Worm (Caenorhabditis elegans) whole organism, young adult: ENCODE measurements around the gene C06E8.5.

Source experiments
- B0019.2 ChIP-seq: fragments of 200-800 bp; sonication (Bioruptor generic); conservative IDR thresholded peaks from 2 replicates; pipeline ENCODE4 v1.3.6; 2022; ENCODE audit warnings: missing genetic modification reagents, missing genetic modification characterization, missing compliant biosample characterization
- B0035.1 ChIP-seq: sonication (generic microtip); optimal IDR thresholded peaks from 2 replicates; lab custom pipeline; 2016; ENCODE audit warnings: missing genetic modification characterization, mild to moderate bottlenecking, missing compliant biosample characterization, missing genotype, missing genetic modification reagents
- B0336.3 ChIP-seq: fragments of 200-800 bp; sonication (Bioruptor generic); IDR thresholded peaks from 2 replicates; pipeline ENCODE4 v1.3.6; 2022; ENCODE audit warnings: missing genetic modification characterization, missing compliant biosample characterization
- C06A6.2 ChIP-seq: fragments of 200-800 bp; sonication (Bioruptor generic); conservative IDR thresholded peaks from 2 replicates; pipeline ENCODE4 v1.3.6; 2022; ENCODE audit warnings: missing genetic modification characterization, missing compliant biosample characterization
- F10E7.11 ChIP-seq: sonication (generic microtip); optimal IDR thresholded peaks from 2 replicates; lab custom pipeline; 2017; ENCODE audit warnings: mild to moderate bottlenecking, missing genetic modification characterization, moderate library complexity, missing compliant biosample characterization
- F22D6.2 ChIP-seq: sonication (generic microtip); optimal IDR thresholded peaks from 2 replicates; lab custom pipeline; 2016; ENCODE audit warnings: mild to moderate bottlenecking, missing genetic modification characterization, missing compliant biosample characterization
- F39B2.1 ChIP-seq: fragments of 200-800 bp; sonication (Bioruptor generic); IDR thresholded peaks from 2 replicates; pipeline ENCODE4 v1.3.6; 2022; ENCODE audit warnings: missing genetic modification reagents, missing genetic modification characterization, missing compliant biosample characterization
- F49E8.2 ChIP-seq: sonication (generic microtip); optimal IDR thresholded peaks from 3 replicates; lab custom pipeline; 2017; ENCODE audit warnings: missing genetic modification characterization, mild to moderate bottlenecking, missing compliant biosample characterization, antibody characterized with exemption, moderate library complexity; ENCODE audit not compliant: insufficient read depth
- F52B5.7 ChIP-seq: sonication (generic microtip); optimal IDR thresholded peaks from 2 replicates; lab custom pipeline; 2016; ENCODE audit warnings: mild to moderate bottlenecking, missing genetic modification characterization, missing compliant biosample characterization
- F57A8.1 ChIP-seq: fragments of 200-800 bp; sonication (Bioruptor generic); optimal IDR thresholded peaks from 2 replicates; lab custom pipeline; 2018; ENCODE audit warnings: mild to moderate bottlenecking, missing genetic modification characterization, moderate library complexity, missing compliant biosample characterization
- Y67H2A.10 ChIP-seq: fragments of 200-800 bp; sonication (Bioruptor generic); conservative IDR thresholded peaks from 2 replicates; pipeline ENCODE4 v1.3.6; 2022; ENCODE audit warnings: missing genetic modification reagents, missing genetic modification characterization, missing compliant biosample characterization
- ZK185.1 ChIP-seq: sonication (generic microtip); optimal IDR thresholded peaks from 2 replicates; lab custom pipeline; 2016; ENCODE audit warnings: mild to moderate bottlenecking, missing genetic modification characterization, missing compliant biosample characterization; ENCODE audit not compliant: poor library complexity, severe bottlenecking
- akir-1 ChIP-seq: fragments of 200-800 bp; sonication (Bioruptor generic); optimal IDR thresholded peaks from 2 replicates; lab custom pipeline; 2018; ENCODE audit warnings: mild to moderate bottlenecking, missing genetic modification characterization, moderate library complexity, missing compliant biosample characterization
- ama-1 ChIP-seq, 3 experiments: fragments of 150-350 bp in 1 of 3; sonication (generic microtip) in 2 of 3; optimal IDR thresholded peaks; 2 replicates each; lab custom pipeline; 2014 to 2018; ENCODE audit warnings: missing biosample characterization in 2 of 3, missing genetic modification characterization in 2 of 3, missing genetic modification reagents in 2 of 3
- atf-7 ChIP-seq: sonication (generic microtip); optimal IDR thresholded peaks from 2 replicates; lab custom pipeline; 2017; ENCODE audit warnings: mild to moderate bottlenecking, missing genetic modification characterization, missing compliant biosample characterization
- athp-1 ChIP-seq: sonication (generic microtip); optimal IDR thresholded peaks from 2 replicates; lab custom pipeline; 2017; ENCODE audit warnings: mild to moderate bottlenecking, missing genetic modification characterization, missing compliant biosample characterization
- attf-3 ChIP-seq: fragments of 200-800 bp; sonication (Bioruptor generic); conservative IDR thresholded peaks from 2 replicates; pipeline ENCODE4 v1.3.6; 2022; ENCODE audit warnings: missing genetic modification reagents, missing genetic modification characterization, missing compliant biosample characterization
- attf-6 ChIP-seq: fragments of 200-800 bp; sonication (Bioruptor generic); IDR thresholded peaks from 2 replicates; pipeline ENCODE4 v1.3.6; 2022; ENCODE audit warnings: missing genetic modification reagents, missing genetic modification characterization, missing compliant biosample characterization
- bed-2 ChIP-seq: fragments of 200-800 bp; sonication (Bioruptor generic); IDR thresholded peaks from 2 replicates; pipeline ENCODE4 v1.3.6; 2022; ENCODE audit warnings: missing genetic modification reagents, missing genetic modification characterization, missing compliant biosample characterization
- ccch-3 ChIP-seq: fragments of 200-800 bp; sonication (Bioruptor generic); optimal IDR thresholded peaks from 2 replicates; lab custom pipeline; 2018; ENCODE audit warnings: mild to moderate bottlenecking, missing genetic modification characterization, missing compliant biosample characterization
- ceh-100 ChIP-seq: fragments of 200-800 bp; sonication (Bioruptor generic); IDR thresholded peaks from 2 replicates; pipeline ENCODE4 v1.3.6; 2022; ENCODE audit warnings: missing genetic modification reagents, missing genetic modification characterization, missing compliant biosample characterization
- chd-7 ChIP-seq: sonication (generic microtip); optimal IDR thresholded peaks from 2 replicates; lab custom pipeline; 2016; ENCODE audit warnings: mild to moderate bottlenecking, missing genetic modification characterization, moderate library complexity, missing compliant biosample characterization
- die-1 ChIP-seq: sonication (generic microtip); optimal IDR thresholded peaks from 2 replicates; lab custom pipeline; 2016; ENCODE audit warnings: missing genotype, mild to moderate bottlenecking, missing genetic modification characterization, missing compliant biosample characterization
- dpl-1 ChIP-seq: fragments of 150-350 bp; optimal IDR thresholded peaks from 2 replicates; lab custom pipeline; 2014; ENCODE audit warnings: missing biosample characterization, missing genetic modification reagents, missing genetic modification characterization
- efl-1 ChIP-seq: fragments of 150-350 bp; optimal IDR thresholded peaks from 2 replicates; lab custom pipeline; 2014; ENCODE audit warnings: missing biosample characterization, missing genetic modification reagents, missing genetic modification characterization
- egl-18 ChIP-seq: fragments of 200-800 bp; sonication (Bioruptor generic); IDR thresholded peaks from 2 replicates; pipeline ENCODE4 v1.3.6; 2022; ENCODE audit warnings: missing genetic modification reagents, missing genetic modification characterization, missing compliant biosample characterization
- egl-44 ChIP-seq: fragments of 200-800 bp; sonication (Bioruptor generic); IDR thresholded peaks from 2 replicates; pipeline ENCODE4 v1.3.6; 2022; ENCODE audit warnings: missing genetic modification reagents, missing genetic modification characterization, missing compliant biosample characterization
- ets-4 ChIP-seq: fragments of 200-800 bp; sonication (Bioruptor generic); optimal IDR thresholded peaks from 2 replicates; lab custom pipeline; 2018; ENCODE audit warnings: mild to moderate bottlenecking, missing genetic modification characterization, missing compliant biosample characterization
- fkh-3 ChIP-seq: sonication (generic microtip); optimal IDR thresholded peaks from 2 replicates; lab custom pipeline; 2016; ENCODE audit warnings: mild to moderate bottlenecking, missing genetic modification characterization, missing compliant biosample characterization
- hmg-20 ChIP-seq: fragments of 200-800 bp; sonication (Bioruptor generic); IDR thresholded peaks from 2 replicates; pipeline ENCODE4 v1.3.6; 2022; ENCODE audit warnings: missing genetic modification reagents, missing genetic modification characterization, missing compliant biosample characterization
- hsf-1 ChIP-seq: fragments of 200-800 bp; sonication (Bioruptor generic); IDR thresholded peaks from 2 replicates; pipeline ENCODE4 v1.3.6; 2022; ENCODE audit warnings: missing genetic modification reagents, missing genetic modification characterization, missing compliant biosample characterization
- lag-1 ChIP-seq: fragments of 200-800 bp; sonication (Bioruptor generic); IDR thresholded peaks from 2 replicates; pipeline ENCODE4 v1.3.6; 2022; ENCODE audit warnings: missing genetic modification reagents, missing genetic modification characterization, missing compliant biosample characterization
- lin-54 ChIP-seq: fragments of 200-800 bp; sonication (Bioruptor generic); optimal IDR thresholded peaks from 2 replicates; lab custom pipeline; 2018; ENCODE audit warnings: mild to moderate bottlenecking, missing genetic modification characterization, missing compliant biosample characterization
- lir-1 ChIP-seq: fragments of 200-800 bp; sonication (Bioruptor generic); conservative IDR thresholded peaks from 2 replicates; pipeline ENCODE4 v1.3.6; 2022; ENCODE audit warnings: missing genetic modification reagents, missing genetic modification characterization, missing compliant biosample characterization
- madf-10 ChIP-seq: sonication (generic microtip); optimal IDR thresholded peaks from 2 replicates; lab custom pipeline; 2016; ENCODE audit warnings: mild to moderate bottlenecking, missing genetic modification characterization, missing compliant biosample characterization
- madf-3 ChIP-seq: fragments of 200-800 bp; sonication (Bioruptor generic); IDR thresholded peaks from 2 replicates; pipeline ENCODE4 v1.3.6; 2022; ENCODE audit warnings: missing genetic modification reagents, missing genetic modification characterization, missing compliant biosample characterization
- mcd-1 ChIP-seq: fragments of 200-800 bp; sonication (Bioruptor generic); IDR thresholded peaks from 2 replicates; pipeline ENCODE4 v1.3.6; 2022; ENCODE audit warnings: missing genetic modification reagents, missing genetic modification characterization, missing compliant biosample characterization
- mxl-1 ChIP-seq: sonication (generic microtip); optimal IDR thresholded peaks from 2 replicates; lab custom pipeline; 2016; ENCODE audit warnings: missing genetic modification characterization, missing compliant biosample characterization
- pha-4 ChIP-seq: fragments of 150-350 bp; sonication (generic microtip); optimal IDR thresholded peaks from 2 replicates; lab custom pipeline; 2014; ENCODE audit warnings: missing biosample characterization, missing genetic modification reagents, missing genetic modification characterization
- rcor-1 ChIP-seq: fragments of 200-800 bp; sonication (Bioruptor generic); IDR thresholded peaks from 2 replicates; pipeline ENCODE4 v1.3.6; 2022; ENCODE audit warnings: missing genetic modification reagents, missing genetic modification characterization, missing compliant biosample characterization
- sea-2 ChIP-seq: fragments of 200-800 bp; sonication (Bioruptor generic); IDR thresholded peaks from 2 replicates; pipeline ENCODE4 v1.3.6; 2022; ENCODE audit warnings: missing genetic modification characterization, missing compliant biosample characterization
- snpc-3.4 ChIP-seq: sonication (generic microtip); optimal IDR thresholded peaks from 2 replicates; lab custom pipeline; 2017; ENCODE audit warnings: missing genetic modification characterization, mild to moderate bottlenecking, missing compliant biosample characterization, antibody characterized with exemption, moderate library complexity, missing genotype, missing genetic modification reagents
- snpc-4 ChIP-seq, 5 experiments: fragments of 150-350 bp in 1 of 5; sonication (generic microtip) in 4 of 5; optimal IDR thresholded peaks; 2 replicates each; lab custom pipeline; 2014 to 2018; ENCODE audit warnings: missing genetic modification characterization in 5 of 5, missing biosample characterization in 3 of 5, antibody characterized with exemption in 2 of 5, mild to moderate bottlenecking in 2 of 5, missing compliant biosample characterization in 2 of 5, missing genotype in 2 of 5, moderate library complexity in 2 of 5, missing genetic modification reagents in 1 of 5
- sptf-2 ChIP-seq: fragments of 200-800 bp; sonication (Bioruptor generic); optimal IDR thresholded peaks from 2 replicates; lab custom pipeline; 2018; ENCODE audit warnings: mild to moderate bottlenecking, missing genetic modification characterization, missing compliant biosample characterization
- tbp1 ChIP-seq: fragments of 200-800 bp; sonication (Bioruptor generic); optimal IDR thresholded peaks from 2 replicates; lab custom pipeline; 2018; ENCODE audit warnings: mild to moderate bottlenecking, missing genetic modification characterization, missing compliant biosample characterization
- zim-3 ChIP-seq: sonication (generic microtip); optimal IDR thresholded peaks from 2 replicates; lab custom pipeline; 2017; ENCODE audit warnings: mild to moderate bottlenecking, missing genetic modification characterization, moderate library complexity, missing compliant biosample characterization
- ztf-28 ChIP-seq: fragments of 200-800 bp; sonication (Bioruptor generic); IDR thresholded peaks from 2 replicates; pipeline ENCODE4 v1.3.6; 2022; ENCODE audit warnings: missing genetic modification reagents, missing genetic modification characterization, missing compliant biosample characterization

Gene C06E8.5

ce11 chrIII:6971662-6972284 is 33.5 kb downstream of the C06E8.5 start, which contains the start of the genes eef-1A.1 and rfc-4 (continued):
- TF ChIP-seq attf-3 (GFP tag; lab: Robert Waterston, UW) (peak; percentile 91), athp-1 (tag; lab: Kevin White, UChicago) (peak; percentile 51), tbp1 (peak; percentile 75), bed-2 (GFP tag; lab: Robert Waterston, UW) (no peak), F52B5.7 (no peak), zim-3 (tag; lab: Kevin White, UChicago) (no peak), hmg-20 (GFP tag; lab: Robert Waterston, UW) (no peak), ets-4 (no peak), snpc-3.4 (tag; lab: Kevin White, UChicago) (peak; percentile 92), mcd-1 (GFP tag; lab: Robert Waterston, UW) (peak; percentile 91), F39B2.1 (GFP tag; lab: Robert Waterston, UW) (peak; percentile 49; the same call in 1 of the 2 replicates), lin-54 (GFP tag; lab: Kevin White, UChicago) (peak; percentile 98), ZK185.1 (tag; lab: Kevin White, UChicago) (peak; percentile 92), rcor-1 (peak; percentile 90), atf-7 (tag; lab: Kevin White, UChicago) (peak; percentile 57), egl-44 (0 out of 2 replicates have a peak, but pooled peaks have one; percentile 43), hsf-1 (GFP tag; lab: Robert Waterston, UW) (peak; percentile 68), ceh-100 (GFP tag; lab: Robert Waterston, UW) (peak; percentile 76), Y67H2A.10 (GFP tag; lab: Robert Waterston, UW) (peak; percentile 74; the same call in 1 of the 2 replicates), pha-4 (tag; lab: Kevin White, UChicago) (peak; percentile 93), mxl-1 (tag; lab: Kevin White, UChicago) (no peak), F22D6.2 (tag; lab: Kevin White, UChicago) (peak; percentile 55), B0336.3 (GFP tag; lab: Robert Waterston, UW) (peak; percentile 79), F49E8.2 (peak; percentile 89), madf-3 (GFP tag; lab: Robert Waterston, UW) (peak; percentile 94), akir-1 (no peak), ccch-3 (GFP tag; lab: Kevin White, UChicago) (no peak), lir-1 (GFP tag; lab: Robert Waterston, UW) (peak; percentile 81), sptf-2 (GFP tag; lab: Kevin White, UChicago) (no peak), fkh-3 (no peak), sea-2 (no peak), lag-1 (no peak), snpc-4 (GFP tag; optimal IDR thresholded peaks at IDR 0.05; lab: Kevin White, UChicago) (peak; percentile 9), snpc-4 (tag; optimal IDR thresholded peaks at IDR 0.05; lab: Kevin White, UChicago) (peak; percentile 73 to 87 (median 80)), chd-7 (tag; lab: Kevin White, UChicago) (peak; percentile 75), madf-10 (tag; lab: Kevin White, UChicago) (peak; percentile 68), ztf-28 (GFP tag; lab: Robert Waterston, UW) (peak; percentile 68; the same call in 1 of the 2 replicates), B0019.2 (no peak; the same call in 1 of the 2 replicates), efl-1 (GFP tag; lab: Kevin White, UChicago) (peak; percentile 89), F57A8.1 (GFP tag; lab: Kevin White, UChicago) (no peak), die-1 (tag; lab: Kevin White, UChicago) (peak; percentile 18), B0035.1 (tag; lab: Kevin White, UChicago) (peak; percentile 52), ama-1 (optimal IDR thresholded peaks at IDR 0.05; lab: Kevin White, UChicago) (peak; percentile 61), ama-1 (GFP tag; optimal IDR thresholded peaks at IDR 0.05; lab: Kevin White, UChicago) (no peak), attf-6 (GFP tag; lab: Robert Waterston, UW) (no peak), F10E7.11 (tag; lab: Kevin White, UChicago) (no peak), dpl-1 (GFP tag; lab: Kevin White, UChicago) (peak; percentile 82), egl-18 (no peak), C06A6.2 (GFP tag; lab: Robert Waterston, UW) (peak; percentile 72)
